Worm (Caenorhabditis elegans) whole organism, L2 larva: ENCODE data around the gene moe-3.

Source experiments
- ceh-16 ChIP-seq: fragments of 150-350 bp; optimal IDR thresholded peaks from 2 replicates; lab custom pipeline; 2014; ENCODE audit warnings: missing biosample characterization, missing genetic modification characterization
- egl-27 ChIP-seq: sonication (generic microtip); optimal IDR thresholded peaks from 3 replicates; lab custom pipeline; 2017; ENCODE audit warnings: missing biosample characterization, missing genetic modification reagents, missing genetic modification characterization
- elt-3 ChIP-seq: sonication (generic microtip); optimal IDR thresholded peaks from 2 replicates; lab custom pipeline; 2017; ENCODE audit warnings: missing biosample characterization, missing genetic modification characterization
- lin-13 ChIP-seq: fragments of 150-350 bp; optimal IDR thresholded peaks from 2 replicates; lab custom pipeline; 2014; ENCODE audit warnings: missing biosample characterization, missing genetic modification reagents, missing genetic modification characterization
- nhr-23 ChIP-seq: fragments of 150-350 bp; optimal IDR thresholded peaks from 2 replicates; lab custom pipeline; 2014; ENCODE audit warnings: missing biosample characterization, missing genetic modification reagents, missing genetic modification characterization
- peb-1 ChIP-seq: fragments of 150-350 bp; optimal IDR thresholded peaks from 2 replicates; lab custom pipeline; 2014; ENCODE audit warnings: missing biosample characterization, missing genetic modification characterization
- snpc-4 ChIP-seq: fragments of 150-350 bp; optimal IDR thresholded peaks from 2 replicates; lab custom pipeline; 2014; ENCODE audit warnings: missing biosample characterization, missing genetic modification characterization

DNA sequence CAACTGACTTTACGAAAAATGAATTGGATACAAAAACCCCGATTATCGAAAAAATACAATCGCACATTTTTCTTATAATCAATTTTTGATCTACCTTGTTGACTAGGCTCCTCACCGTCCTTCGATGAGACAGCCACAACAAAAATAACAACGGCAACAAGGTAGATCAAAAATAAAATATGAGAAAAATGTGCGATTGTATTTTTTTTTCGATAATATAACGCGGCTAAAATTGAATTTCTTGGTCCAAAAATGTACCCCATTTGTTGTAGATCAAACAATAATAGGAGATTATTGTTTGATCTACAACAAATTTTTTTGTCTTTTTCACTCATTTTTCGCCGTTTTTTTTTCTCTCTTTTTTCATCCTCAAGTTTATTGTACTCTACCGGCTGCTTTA is 35.0 kb downstream of the moe-3 start:
- no peak for TF ChIP-seq nhr-23
- TF ChIP-seq egl-27 (tag; lab: Kevin White, UChicago) = no peak
- no peak for TF ChIP-seq ceh-16 (tag; lab: Kevin White, UChicago)
- TF ChIP-seq elt-3 (tag; lab: Kevin White, UChicago) = no peak
- TF ChIP-seq snpc-4 = no peak
- TF ChIP-seq peb-1 (tag; lab: Kevin White, UChicago) = no peak
- no peak for TF ChIP-seq lin-13
